Fruit fly (Drosophila melanogaster) whole organism: ENCODE results near the gene Xport-A.

Source experiments
- pan ChIP-seq: fragments of >200 bp; optimal IDR thresholded peaks from 2 replicates; lab custom pipeline; 2017
- usp ChIP-seq: fragments of >200 bp; optimal IDR thresholded peaks from 2 replicates; lab custom pipeline; 2017; ENCODE audit warnings: missing biosample characterization, missing genetic modification characterization, mixed read lengths

- TF ChIP-seq usp (no peak), pan (no peak)
Measured at dm6 chr3R:19888156-19888784, 26.9 kb downstream of the Xport-A start, which contains the start of gene ninaE.
